Worm (Caenorhabditis elegans) whole organism, L1 larva: ENCODE measurements around the gene C54D1.7.
A peak's percentile ranks its signal among the peaks of the same experiment; 100 is the strongest.

Experiments used
- C04F5.9 ChIP-seq: sonication (generic microtip); optimal IDR thresholded peaks from 2 replicates; lab custom pipeline; 2016; ENCODE audit warnings: missing genetic modification characterization, missing compliant biosample characterization
- C16A3.4 ChIP-seq: fragments of 150-350 bp; optimal IDR thresholded peaks from 2 replicates; lab custom pipeline; 2014; ENCODE audit warnings: missing biosample characterization, missing genetic modification characterization
- F16B12.6 ChIP-seq: fragments of 150-350 bp; optimal IDR thresholded peaks from 2 replicates; lab custom pipeline; 2014; ENCODE audit warnings: missing biosample characterization, missing genetic modification characterization
- ama-1 ChIP-seq: fragments of 150-350 bp; optimal IDR thresholded peaks from 2 replicates; lab custom pipeline; 2014
- blmp-1 ChIP-seq: fragments of 150-350 bp; optimal IDR thresholded peaks from 2 replicates; lab custom pipeline; 2014; ENCODE audit warnings: missing biosample characterization, missing genetic modification characterization
- ceh-63 ChIP-seq: fragments of 200-800 bp; sonication (Bioruptor generic); optimal IDR thresholded peaks from 2 replicates; lab custom pipeline; 2018; ENCODE audit warnings: mild to moderate bottlenecking, missing genetic modification characterization, missing compliant biosample characterization
- dpl-1 ChIP-seq, 3 experiments: fragments of 150-350 bp in 2 of 3; sonication (generic microtip) in 1 of 3; optimal IDR thresholded peaks; 2 replicates each; lab custom pipeline; 2014 to 2017; ENCODE audit warnings: missing biosample characterization in 3 of 3, missing genetic modification characterization in 3 of 3, missing genetic modification reagents in 3 of 3
- dsc-1 ChIP-seq: sonication (generic microtip); optimal IDR thresholded peaks from 2 replicates; lab custom pipeline; 2016; ENCODE audit warnings: mild to moderate bottlenecking, missing genetic modification characterization, missing compliant biosample characterization
- efl-1 ChIP-seq, 4 experiments: fragments of 150-350 bp; optimal IDR thresholded peaks in 3 of 4; peaks in 1 of 4; 1 replicate in 1 of 4; 2 replicates in 3 of 4; lab custom pipeline; 2014; ENCODE audit warnings: missing biosample characterization in 2 of 4, missing genetic modification characterization in 2 of 4, missing genetic modification reagents in 2 of 4
- efl-3 ChIP-seq: fragments of 200-800 bp; sonication (Bioruptor generic); optimal IDR thresholded peaks from 2 replicates; lab custom pipeline; 2018; ENCODE audit warnings: mild to moderate bottlenecking, missing genetic modification characterization, missing compliant biosample characterization
- egl-27 ChIP-seq, 2 experiments: fragments of 150-350 bp in 1 of 2; sonication (generic microtip); optimal IDR thresholded peaks; 3 replicates each; lab custom pipeline; 2017 to 2018; ENCODE audit warnings: missing biosample characterization in 2 of 2, missing genetic modification characterization in 2 of 2, missing genetic modification reagents in 2 of 2
- elt-2 ChIP-seq: sonication (generic microtip); optimal IDR thresholded peaks from 2 replicates; lab custom pipeline; 2016; ENCODE audit warnings: missing genetic modification characterization, mild to moderate bottlenecking, inconsistent platforms, missing compliant biosample characterization, missing genetic modification reagents
- elt-3 ChIP-seq, 6 experiments: fragments of 150-350 bp in 1 of 6; sonication (generic microtip); optimal IDR thresholded peaks; 2 replicates each; lab custom pipeline; 2017 to 2018; ENCODE audit warnings: missing biosample characterization in 6 of 6, missing genetic modification characterization in 6 of 6, inconsistent platforms in 1 of 6
- fkh-8 ChIP-seq: sonication (generic microtip); optimal IDR thresholded peaks from 2 replicates; lab custom pipeline; 2016; ENCODE audit warnings: mild to moderate bottlenecking, missing genetic modification characterization, missing compliant biosample characterization
- fos-1 ChIP-seq: fragments of 150-350 bp; optimal IDR thresholded peaks from 2 replicates; lab custom pipeline; 2014; ENCODE audit warnings: missing biosample characterization, missing genetic modification characterization
- grh-1 ChIP-seq: fragments of 200-800 bp; sonication (Bioruptor generic); IDR thresholded peaks from 2 replicates; pipeline ENCODE4 v1.3.6; 2022; ENCODE audit warnings: missing genetic modification reagents, missing genetic modification characterization, missing compliant biosample characterization
- irx-1 ChIP-seq: sonication (generic microtip); optimal IDR thresholded peaks from 2 replicates; lab custom pipeline; 2016; ENCODE audit warnings: missing genetic modification characterization, missing compliant biosample characterization
- lin-13 ChIP-seq: fragments of 150-350 bp; optimal IDR thresholded peaks from 2 replicates; lab custom pipeline; 2014; ENCODE audit warnings: missing biosample characterization, missing genetic modification reagents, missing genetic modification characterization
- lin-14 ChIP-seq: fragments of 200-800 bp; sonication (Bioruptor generic); optimal IDR thresholded peaks from 2 replicates; lab custom pipeline; 2018; ENCODE audit warnings: mild to moderate bottlenecking, missing genetic modification characterization, moderate library complexity, missing compliant biosample characterization
- lin-15B ChIP-seq: fragments of 150-350 bp; sonication (generic microtip); optimal IDR thresholded peaks from 3 replicates; lab custom pipeline; 2014; ENCODE audit warnings: missing biosample characterization, missing genetic modification characterization
- lin-39 ChIP-seq: fragments of 150-350 bp; optimal IDR thresholded peaks from 2 replicates; lab custom pipeline; 2014; ENCODE audit warnings: missing biosample characterization, missing genetic modification reagents, missing genetic modification characterization
- lsy-2 ChIP-seq, 2 experiments: fragments of 150-350 bp; optimal IDR thresholded peaks; 2 replicates each; lab custom pipeline; 2014; ENCODE audit warnings: missing biosample characterization in 2 of 2, missing genetic modification characterization in 2 of 2
- mdl-1 ChIP-seq, 2 experiments: fragments of 150-350 bp; optimal IDR thresholded peaks; 2 replicates each; lab custom pipeline; 2014 to 2017; ENCODE audit warnings: missing biosample characterization in 2 of 2, missing genetic modification characterization in 2 of 2, inconsistent platforms in 1 of 2
- mep-1 ChIP-seq: fragments of 150-350 bp; optimal IDR thresholded peaks from 2 replicates; lab custom pipeline; 2014; ENCODE audit warnings: missing biosample characterization, missing genetic modification characterization
- nhr-11 ChIP-seq: fragments of 150-350 bp; optimal IDR thresholded peaks from 2 replicates; lab custom pipeline; 2014; ENCODE audit warnings: missing biosample characterization, missing genetic modification characterization
- nhr-12 ChIP-seq: sonication (generic microtip); optimal IDR thresholded peaks from 2 replicates; lab custom pipeline; 2017; ENCODE audit warnings: missing biosample characterization, missing genetic modification characterization
- nhr-20 ChIP-seq: sonication (generic microtip); optimal IDR thresholded peaks from 2 replicates; lab custom pipeline; 2016; ENCODE audit warnings: mild to moderate bottlenecking, missing genetic modification characterization, missing compliant biosample characterization
- nhr-47 ChIP-seq: sonication (generic microtip); optimal IDR thresholded peaks from 2 replicates; lab custom pipeline; 2016; ENCODE audit warnings: mild to moderate bottlenecking, missing genetic modification characterization, moderate library complexity, missing compliant biosample characterization
- nhr-71 ChIP-seq: sonication (generic microtip); optimal IDR thresholded peaks from 2 replicates; lab custom pipeline; 2016; ENCODE audit warnings: mild to moderate bottlenecking, missing genetic modification characterization, moderate library complexity, missing compliant biosample characterization
- nhr-85 ChIP-seq: sonication (generic microtip); peaks from one replicate; lab custom pipeline; 2016; ENCODE audit warnings: missing genetic modification characterization, inconsistent platforms, missing compliant biosample characterization
- nhr-90 ChIP-seq: sonication (generic microtip); optimal IDR thresholded peaks from 2 replicates; lab custom pipeline; 2016; ENCODE audit warnings: mild to moderate bottlenecking, missing genetic modification characterization, missing compliant biosample characterization; ENCODE audit not compliant: poor library complexity
- pag-3 ChIP-seq: sonication (generic microtip); optimal IDR thresholded peaks from 2 replicates; lab custom pipeline; 2017; ENCODE audit warnings: missing genetic modification characterization, mild to moderate bottlenecking, missing compliant biosample characterization, antibody characterized with exemption, borderline replicate concordance; ENCODE audit not compliant: insufficient read depth
- pqm-1 ChIP-seq: sonication (generic microtip); optimal IDR thresholded peaks from 3 replicates; lab custom pipeline; 2017; ENCODE audit warnings: missing biosample characterization, missing genetic modification characterization
- rnt-1 ChIP-seq: sonication (generic microtip); optimal IDR thresholded peaks from 2 replicates; lab custom pipeline; 2016; ENCODE audit warnings: mild to moderate bottlenecking, missing genetic modification characterization, moderate library complexity, missing compliant biosample characterization
- snpc-4 ChIP-seq: fragments of 150-350 bp; optimal IDR thresholded peaks from 2 replicates; lab custom pipeline; 2014; ENCODE audit warnings: missing biosample characterization, missing genetic modification characterization
- snu-23 ChIP-seq: sonication (generic microtip); optimal IDR thresholded peaks from 2 replicates; lab custom pipeline; 2016; ENCODE audit warnings: missing genetic modification characterization, missing compliant biosample characterization
- sox-4 ChIP-seq: sonication (generic microtip); optimal IDR thresholded peaks from 2 replicates; lab custom pipeline; 2016; ENCODE audit warnings: missing genetic modification characterization, missing compliant biosample characterization
- sptf-1 ChIP-seq: fragments of 150-350 bp; optimal IDR thresholded peaks from 2 replicates; lab custom pipeline; 2014; ENCODE audit warnings: missing biosample characterization, missing genetic modification characterization
- swsn-7 ChIP-seq: sonication (generic microtip); optimal IDR thresholded peaks from 2 replicates; lab custom pipeline; 2016; ENCODE audit warnings: missing genetic modification characterization, missing compliant biosample characterization
- tbx-2 ChIP-seq: sonication (generic microtip); optimal IDR thresholded peaks from 2 replicates; lab custom pipeline; 2016; ENCODE audit warnings: missing genetic modification characterization, missing compliant biosample characterization
- unc-30 ChIP-seq: sonication (generic microtip); optimal IDR thresholded peaks from 2 replicates; lab custom pipeline; 2017; ENCODE audit warnings: missing biosample characterization, missing genetic modification characterization
- vab-15 ChIP-seq: sonication (generic microtip); optimal IDR thresholded peaks from 2 replicates; lab custom pipeline; 2017; ENCODE audit warnings: missing genotype, mild to moderate bottlenecking, missing genetic modification characterization, missing compliant biosample characterization
- xbp-1 ChIP-seq: sonication (generic microtip); optimal IDR thresholded peaks from 2 replicates; lab custom pipeline; 2016; ENCODE audit warnings: missing genetic modification characterization, missing compliant biosample characterization
- zip-4 ChIP-seq: fragments of 200-800 bp; sonication (Bioruptor generic); optimal IDR thresholded peaks from 2 replicates; lab custom pipeline; 2018; ENCODE audit warnings: mild to moderate bottlenecking, missing genetic modification characterization, moderate library complexity, missing compliant biosample characterization

The C54D1.7 gene

DNA sequence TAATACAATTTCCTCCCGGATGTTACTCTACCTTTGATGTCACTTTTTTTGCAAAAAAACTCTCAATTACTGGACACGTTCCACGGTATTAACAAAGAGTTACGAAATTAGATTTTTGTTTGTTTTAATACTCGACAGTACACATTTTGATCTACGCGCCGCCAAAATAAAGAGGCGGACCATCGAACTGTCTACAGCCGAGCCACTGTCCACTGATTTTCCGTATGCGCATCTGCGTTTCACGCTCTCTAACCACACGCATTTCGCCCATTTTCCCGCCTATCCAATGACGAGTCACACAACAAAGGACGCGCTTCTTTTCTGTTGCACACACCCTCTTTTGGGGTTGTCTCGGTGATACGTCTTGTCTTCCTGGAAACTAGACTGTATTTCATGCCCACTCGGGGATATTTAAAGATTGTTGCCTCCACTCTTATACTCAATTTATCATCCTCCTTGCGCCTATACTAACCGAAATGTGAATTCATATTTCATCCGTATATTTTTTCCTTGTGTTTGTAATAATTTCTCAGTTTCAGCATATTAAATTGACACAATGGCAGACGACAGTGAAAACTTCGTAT is 44.1 kb upstream of the C54D1.7 start, which contains the start of gene C55B6.1:
C55B6.1 (plus strand) TSS at position 534 of the 584 bp plus-strand sequence.
- no peak for TF ChIP-seq vab-15 (tag; lab: Kevin White, UChicago)
- no peak for TF ChIP-seq nhr-12 (tag; lab: Kevin White, UChicago)
- no peak for TF ChIP-seq nhr-47 (tag; lab: Kevin White, UChicago)
- no peak for TF ChIP-seq ama-1
- TF ChIP-seq sptf-1: no peak
- TF ChIP-seq nhr-11 (tag; lab: Kevin White, UChicago): no peak
- no peak for TF ChIP-seq lsy-2 (tag; optimal IDR thresholded peaks at IDR 0.05; lab: Kevin White, UChicago)
- no peak for TF ChIP-seq mdl-1 (tag; optimal IDR thresholded peaks at IDR 0.05; lab: Kevin White, UChicago)
- no peak for TF ChIP-seq snpc-4
- TF ChIP-seq fos-1 (tag; lab: Kevin White, UChicago): no peak
- no peak for TF ChIP-seq mep-1 (tag; lab: Kevin White, UChicago)
- TF ChIP-seq efl-3: no peak
- no peak for TF ChIP-seq lin-15B
- no peak for TF ChIP-seq dpl-1 (GFP tag; optimal IDR thresholded peaks at IDR 0.05; lab: Kevin White, UChicago)
- no peak for TF ChIP-seq irx-1 (tag; lab: Kevin White, UChicago)
- TF ChIP-seq blmp-1 (tag; lab: Kevin White, UChicago): no peak
- no peak for TF ChIP-seq lin-13
- TF ChIP-seq xbp-1 (tag; lab: Kevin White, UChicago): no peak
- no peak for TF ChIP-seq snu-23 (GFP tag; lab: Kevin White, UChicago)

DNA sequence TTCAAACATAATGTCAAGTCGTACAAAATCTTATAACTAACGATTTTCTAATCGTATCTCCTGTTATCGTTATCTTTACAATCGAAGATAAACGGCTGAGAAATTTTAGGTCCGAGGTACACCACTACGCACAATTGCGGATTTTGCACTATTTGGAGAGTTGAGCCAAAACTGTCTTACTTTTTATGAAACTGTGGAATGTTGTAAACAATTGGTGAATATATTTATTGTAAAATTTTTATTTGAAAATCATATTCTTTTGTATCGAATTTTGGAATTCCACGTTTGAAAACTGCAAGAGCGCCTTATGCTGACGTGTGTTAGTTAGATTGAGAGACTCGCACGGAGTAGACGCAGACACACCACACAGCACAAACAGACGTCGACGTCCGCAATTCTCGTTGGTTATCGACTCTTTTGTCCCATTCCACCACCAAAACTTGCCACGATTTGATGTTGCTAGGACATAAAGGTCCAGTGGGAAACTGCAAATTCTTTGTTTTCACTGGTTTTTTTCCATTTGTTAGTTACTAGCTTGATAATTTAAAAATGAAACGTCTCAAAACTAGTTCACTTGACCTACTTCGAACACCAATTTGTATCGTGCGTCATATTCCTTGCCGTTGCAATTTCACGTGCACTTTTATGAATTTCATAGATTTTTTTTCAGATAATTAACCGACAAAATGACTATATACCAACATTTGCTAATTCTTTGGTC is 38.2 kb upstream of the C54D1.7 start, which contains the start of gene dnj-7:
dnj-7 (plus strand) TSS at position 671 of the 721 bp plus-strand sequence.
- TF ChIP-seq unc-30 (tag; lab: Kevin White, UChicago) (no peak), C16A3.4 (peak; percentile 37), lsy-2 (tag; optimal IDR thresholded peaks at IDR 0.05; lab: Kevin White, UChicago) (peak in 1 of 2 experiments; percentile 42), ama-1 (no peak), ceh-63 (GFP tag; lab: Kevin White, UChicago) (no peak), zip-4 (GFP tag; lab: Kevin White, UChicago) (no peak), xbp-1 (tag; lab: Kevin White, UChicago) (peak; percentile 100), F16B12.6 (tag; lab: Kevin White, UChicago) (peak; percentile 79), tbx-2 (tag; lab: Kevin White, UChicago) (peak; percentile 67), irx-1 (tag; lab: Kevin White, UChicago) (peak; percentile 10), lin-14 (GFP tag; lab: Kevin White, UChicago) (peak; percentile 81), dsc-1 (tag; lab: Kevin White, UChicago) (peak; percentile 13), elt-2 (peak; percentile 5), blmp-1 (tag; lab: Kevin White, UChicago) (peak; percentile 39), swsn-7 (tag; lab: Kevin White, UChicago) (peak; percentile 59), snu-23 (GFP tag; lab: Kevin White, UChicago) (peak; percentile 69), pqm-1 (no peak), nhr-20 (peak; percentile 66), nhr-85 (peak; percentile 75), egl-27 (tag; optimal IDR thresholded peaks at IDR 0.05; lab: Kevin White, UChicago) (no peak), rnt-1 (tag; lab: Kevin White, UChicago) (no peak), nhr-90 (tag; lab: Kevin White, UChicago) (peak; percentile 33), sox-4 (tag; lab: Kevin White, UChicago) (peak; percentile 8), grh-1 (GFP tag; lab: Robert Waterston, UW) (0 out of 2 replicates have a peak, but pooled peaks have one; percentile 22), pag-3 (tag; lab: Kevin White, UChicago) (no peak), lin-39 (peak; percentile 21), efl-1 (optimal IDR thresholded peaks at IDR 0.05; lab: Kevin White, UChicago) (no peak), efl-1 (GFP tag; optimal IDR thresholded peaks at IDR 0.05 in 1 of 2; lab: Kevin White, UChicago) (peak; percentile 10 to 90), dpl-1 (GFP tag; optimal IDR thresholded peaks at IDR 0.05; lab: Kevin White, UChicago) (peak in 1 of 3 experiments; percentile 23), nhr-71 (tag; lab: Kevin White, UChicago) (peak; percentile 79), elt-3 (tag; optimal IDR thresholded peaks at IDR 0.05; lab: Kevin White, UChicago) (peak in 2 of 6 experiments; percentile 54 to 79), fkh-8 (tag; lab: Kevin White, UChicago) (peak; percentile 2), C04F5.9 (tag; lab: Kevin White, UChicago) (no peak), lin-15B (peak; percentile 18), mep-1 (tag; lab: Kevin White, UChicago) (peak; percentile 69)
